Worm (Caenorhabditis elegans) whole organism, early embryonic: ENCODE data around the gene hrg-6.

Source experiments
- ama-1 ChIP-seq: fragments of 150-350 bp; optimal IDR thresholded peaks from 2 replicates; lab custom pipeline; 2014
- hmg-4 ChIP-seq: fragments of 200-800 bp; sonication (Bioruptor generic); optimal IDR thresholded peaks from 2 replicates; lab custom pipeline; 2018; ENCODE audit warnings: mild to moderate bottlenecking, missing genetic modification characterization, missing compliant biosample characterization
- hnd-1 ChIP-seq: sonication (generic microtip); optimal IDR thresholded peaks from 2 replicates; lab custom pipeline; 2016; ENCODE audit warnings: missing genetic modification characterization, missing compliant biosample characterization
- tbx-37 ChIP-seq: fragments of 200-800 bp; sonication (Bioruptor generic); conservative IDR thresholded peaks from 2 replicates; pipeline ENCODE4 v1.3.6; 2022; ENCODE audit warnings: missing genetic modification reagents, missing genetic modification characterization, missing compliant biosample characterization

DNA sequence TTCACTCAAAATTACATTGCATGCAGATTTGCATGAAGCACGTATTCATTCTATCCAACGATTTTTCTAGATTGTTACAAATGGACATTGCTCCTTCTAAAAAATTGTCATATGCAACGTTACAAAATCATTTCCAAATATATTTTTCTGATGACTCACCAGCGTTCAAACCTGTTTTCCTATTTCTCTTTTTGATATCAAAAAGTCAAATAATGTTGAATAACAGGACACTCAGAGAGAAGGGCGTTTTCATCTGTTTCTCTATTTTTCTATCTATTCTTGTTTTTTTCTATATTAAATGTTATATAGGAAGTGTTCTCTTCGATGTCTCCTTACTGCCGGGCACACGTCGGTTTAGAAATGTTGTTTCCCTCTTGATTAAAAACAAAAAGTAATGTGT, 25.5 kb upstream of the hrg-6 start:
- TF ChIP-seq hnd-1 (tag; lab: Kevin White, UChicago) = no peak
- no peak for TF ChIP-seq hmg-4 (GFP tag; lab: Kevin White, UChicago)
- TF ChIP-seq tbx-37 (GFP tag; lab: Robert Waterston, UW) = no peak
- no peak for TF ChIP-seq ama-1 (lab: Kevin White, UChicago)
